Worm (Caenorhabditis elegans) whole organism, mixed stage, embryonic: ENCODE measurements around the gene pfk-1.1.

Experiments used
- M03D4.4 ChIP-seq: sonication (generic microtip); optimal IDR thresholded peaks from 2 replicates; lab custom pipeline; 2017; ENCODE audit warnings: mild to moderate bottlenecking, missing genetic modification characterization, missing compliant biosample characterization
- blmp-1 ChIP-seq: fragments of 150-350 bp; optimal IDR thresholded peaks from 2 replicates; lab custom pipeline; 2014; ENCODE audit warnings: missing biosample characterization, missing genetic modification characterization
- ceh-39 ChIP-seq: fragments of 150-350 bp; optimal IDR thresholded peaks from 2 replicates; lab custom pipeline; 2014; ENCODE audit warnings: missing biosample characterization, missing genetic modification characterization
- ceh-43 ChIP-seq: fragments of 200-800 bp; sonication (Bioruptor generic); optimal IDR thresholded peaks from 2 replicates; lab custom pipeline; 2018; ENCODE audit warnings: mild to moderate bottlenecking, missing genetic modification characterization, moderate library complexity, missing compliant biosample characterization
- ces-1 ChIP-seq: fragments of 150-350 bp; optimal IDR thresholded peaks from 2 replicates; lab custom pipeline; 2014; ENCODE audit warnings: missing biosample characterization, missing genetic modification reagents, missing genetic modification characterization
- cnd-1 ChIP-seq: fragments of 200-800 bp; sonication (Bioruptor generic); optimal IDR thresholded peaks from 2 replicates; lab custom pipeline; 2018; ENCODE audit warnings: mild to moderate bottlenecking, missing genetic modification characterization, missing compliant biosample characterization
- drap-1 ChIP-seq: fragments of 200-800 bp; sonication (Bioruptor generic); optimal IDR thresholded peaks from 3 replicates; lab custom pipeline; 2018; ENCODE audit warnings: mild to moderate bottlenecking, missing genetic modification characterization, missing compliant biosample characterization
- elt-1 ChIP-seq: sonication (generic microtip); optimal IDR thresholded peaks from 2 replicates; lab custom pipeline; 2017; ENCODE audit warnings: missing genetic modification characterization, mild to moderate bottlenecking, missing compliant biosample characterization, antibody characterized with exemption, moderate library complexity, borderline replicate concordance; ENCODE audit not compliant: insufficient read depth
- elt-3 ChIP-seq: fragments of 150-350 bp; optimal IDR thresholded peaks from 2 replicates; lab custom pipeline; 2014; ENCODE audit warnings: missing biosample characterization, missing genetic modification characterization
- flh-1 ChIP-seq: fragments of 200-800 bp; sonication (Bioruptor generic); optimal IDR thresholded peaks from 2 replicates; lab custom pipeline; 2018; ENCODE audit warnings: mild to moderate bottlenecking, missing genetic modification characterization, moderate library complexity, missing compliant biosample characterization
- ham-2 ChIP-seq: fragments of 200-800 bp; sonication (Bioruptor generic); optimal IDR thresholded peaks from 2 replicates; lab custom pipeline; 2018; ENCODE audit warnings: mild to moderate bottlenecking, missing genetic modification characterization, missing compliant biosample characterization
- hlh-1 ChIP-seq: fragments of 150-350 bp; optimal IDR thresholded peaks from 2 replicates; lab custom pipeline; 2014; ENCODE audit warnings: missing biosample characterization, missing genetic modification reagents, missing genetic modification characterization
- lin-13 ChIP-seq: fragments of 150-350 bp; optimal IDR thresholded peaks from 2 replicates; lab custom pipeline; 2014; ENCODE audit warnings: missing biosample characterization, missing genetic modification characterization
- lin-32 ChIP-seq: fragments of 200-800 bp; sonication (Bioruptor generic); optimal IDR thresholded peaks from 2 replicates; lab custom pipeline; 2018; ENCODE audit warnings: mild to moderate bottlenecking, missing genetic modification characterization, missing compliant biosample characterization
- lsy-2 ChIP-seq: fragments of 150-350 bp; optimal IDR thresholded peaks from 2 replicates; lab custom pipeline; 2014; ENCODE audit warnings: missing biosample characterization, missing genetic modification characterization
- mab-5 ChIP-seq: fragments of 150-350 bp; optimal IDR thresholded peaks from 2 replicates; lab custom pipeline; 2014; ENCODE audit warnings: missing biosample characterization, missing genetic modification characterization
- mep-1 ChIP-seq: fragments of 150-350 bp; optimal IDR thresholded peaks from 2 replicates; lab custom pipeline; 2017; ENCODE audit warnings: missing biosample characterization, missing genetic modification reagents, missing genetic modification characterization, inconsistent platforms
- mls-2 ChIP-seq: sonication (generic microtip); optimal IDR thresholded peaks from 2 replicates; lab custom pipeline; 2016; ENCODE audit warnings: mild to moderate bottlenecking, missing genetic modification characterization, moderate library complexity, missing compliant biosample characterization
- nhr-12 ChIP-seq: fragments of 150-350 bp; optimal IDR thresholded peaks from 2 replicates; lab custom pipeline; 2014; ENCODE audit warnings: missing biosample characterization, missing genetic modification characterization
- nhr-2 ChIP-seq: fragments of 150-350 bp; optimal IDR thresholded peaks from 2 replicates; lab custom pipeline; 2014; ENCODE audit warnings: missing biosample characterization, missing genetic modification characterization
- nhr-237 ChIP-seq: fragments of 150-350 bp; optimal IDR thresholded peaks from 2 replicates; lab custom pipeline; 2014; ENCODE audit warnings: missing biosample characterization, missing genetic modification characterization
- nhr-28 ChIP-seq: fragments of 150-350 bp; optimal IDR thresholded peaks from 2 replicates; lab custom pipeline; 2014; ENCODE audit warnings: missing biosample characterization, missing genetic modification characterization
- nhr-76 ChIP-seq: sonication (generic microtip); optimal IDR thresholded peaks from 2 replicates; lab custom pipeline; 2017; ENCODE audit warnings: missing biosample characterization, missing genetic modification characterization
- pha-4 ChIP-seq: fragments of 150-350 bp; optimal IDR thresholded peaks from 2 replicates; lab custom pipeline; 2018; ENCODE audit warnings: missing biosample characterization, missing genetic modification reagents, missing genetic modification characterization
- sem-2 ChIP-seq: fragments of 200-800 bp; sonication (Bioruptor generic); optimal IDR thresholded peaks from 2 replicates; lab custom pipeline; 2018; ENCODE audit warnings: mild to moderate bottlenecking, missing genetic modification characterization, missing compliant biosample characterization
- snpc-4 ChIP-seq: fragments of 150-350 bp; optimal IDR thresholded peaks from 2 replicates; lab custom pipeline; 2014; ENCODE audit warnings: missing biosample characterization, missing genetic modification characterization
- sptf-1 ChIP-seq: sonication (generic microtip); optimal IDR thresholded peaks from 2 replicates; lab custom pipeline; 2017; ENCODE audit warnings: mild to moderate bottlenecking, missing genetic modification characterization, moderate library complexity, missing compliant biosample characterization
- tbx-8 ChIP-seq: fragments of 200-800 bp; sonication (Bioruptor generic); optimal IDR thresholded peaks from 2 replicates; lab custom pipeline; 2018; ENCODE audit warnings: mild to moderate bottlenecking, missing genetic modification characterization, moderate library complexity, missing compliant biosample characterization
- unc-39 ChIP-seq: fragments of 150-350 bp; optimal IDR thresholded peaks from 2 replicates; lab custom pipeline; 2014; ENCODE audit warnings: missing biosample characterization, missing genetic modification characterization
- unc-62 ChIP-seq: fragments of 150-350 bp; optimal IDR thresholded peaks from 2 replicates; lab custom pipeline; 2014; ENCODE audit warnings: missing biosample characterization, missing genetic modification reagents, missing genetic modification characterization
- zip-8 ChIP-seq: fragments of 150-350 bp; optimal IDR thresholded peaks from 2 replicates; lab custom pipeline; 2014; ENCODE audit warnings: missing biosample characterization, missing genetic modification characterization
- ztf-11 ChIP-seq: fragments of 150-350 bp; optimal IDR thresholded peaks from 2 replicates; lab custom pipeline; 2014; ENCODE audit warnings: missing biosample characterization, missing genetic modification characterization

pfk-1.1 gene

DNA sequence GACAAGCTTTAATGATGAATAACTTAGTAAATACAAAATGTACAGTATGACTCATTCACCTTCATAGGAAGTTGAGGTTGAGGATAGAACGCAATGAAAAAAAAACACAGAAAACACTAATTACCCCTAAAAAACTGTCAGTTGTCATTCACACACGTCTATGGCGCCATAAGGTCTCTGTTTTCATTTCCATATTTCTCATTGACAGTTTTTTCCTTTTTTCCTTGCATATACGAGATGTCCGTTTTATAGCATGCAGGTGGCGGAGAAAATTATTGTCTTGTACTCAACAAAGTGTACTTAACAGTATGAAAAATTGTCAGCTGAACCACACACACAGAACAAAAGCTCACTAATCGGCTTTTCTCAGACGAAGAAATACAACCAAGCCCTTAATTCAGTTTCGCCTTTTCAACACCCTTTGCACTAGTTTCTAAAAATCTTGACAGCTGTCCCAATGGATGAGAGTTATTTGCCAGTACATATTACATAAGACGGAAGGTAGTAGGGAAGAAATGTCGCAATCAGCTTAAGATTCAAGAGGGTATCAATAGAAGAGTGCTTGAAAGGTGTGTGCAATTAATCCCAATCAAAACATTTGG, 18.0 kb upstream of the pfk-1.1 start:
- TF ChIP-seq nhr-2 (tag; lab: Kevin White, UChicago) (peak; percentile 57), ces-1 (GFP tag; lab: Kevin White, UChicago) (peak; percentile 93), hlh-1 (no peak), drap-1 (GFP tag; lab: Kevin White, UChicago) (no peak), ham-2 (GFP tag; lab: Kevin White, UChicago) (no peak), flh-1 (GFP tag; lab: Kevin White, UChicago) (no peak)

DNA sequence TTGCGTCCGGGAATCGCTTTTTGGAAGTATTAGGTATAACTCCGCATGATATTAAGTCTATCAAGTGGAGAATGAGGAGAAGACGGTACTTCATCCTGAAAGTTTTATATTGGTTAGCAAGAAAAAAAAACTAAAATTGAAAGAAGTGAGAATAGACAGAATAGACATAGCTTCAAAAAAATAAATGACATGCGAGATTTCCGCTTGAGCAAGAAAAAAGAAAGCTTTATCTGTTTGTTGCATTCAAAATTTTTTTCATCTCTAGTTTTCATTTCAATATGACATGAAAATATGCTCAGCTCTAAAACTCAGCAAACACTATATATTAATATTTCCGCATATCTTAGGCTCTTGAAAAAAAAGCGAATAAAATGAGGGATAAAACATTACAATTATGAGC, 16.8 kb upstream of the pfk-1.1 start, which contains the start of gene hst-3.2:
hst-3.2 (minus strand) TSS at position 101 of the 400 bp plus-strand sequence.
- no peak for TF ChIP-seq elt-3 (tag; lab: Kevin White, UChicago)
- no peak for TF ChIP-seq sem-2 (GFP tag; lab: Kevin White, UChicago)

DNA sequence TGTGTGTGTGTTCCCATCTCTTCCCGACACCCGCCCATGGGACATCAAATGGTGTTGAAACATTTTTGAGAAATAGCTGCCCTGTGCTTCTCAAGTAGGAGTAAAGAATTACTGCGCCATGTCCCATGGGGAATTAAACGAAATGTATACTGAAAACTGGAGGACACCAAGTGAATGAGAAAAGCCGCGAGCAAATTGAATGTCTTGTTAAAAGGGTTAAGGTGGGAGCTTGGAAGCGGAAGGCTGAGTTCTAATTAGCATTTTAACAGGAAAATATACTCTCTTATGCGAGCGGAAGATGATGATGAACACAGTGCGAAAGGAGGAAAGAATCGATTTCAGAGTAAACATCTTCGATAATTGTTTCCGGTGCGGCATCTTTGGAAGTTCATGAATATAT, 16.2 kb upstream of the pfk-1.1 start:
- TF ChIP-seq ces-1 (GFP tag; lab: Kevin White, UChicago) (peak; percentile 91), nhr-237 (no peak)
- TF ChIP-seq, all 35 proteins: peak for 1

DNA sequence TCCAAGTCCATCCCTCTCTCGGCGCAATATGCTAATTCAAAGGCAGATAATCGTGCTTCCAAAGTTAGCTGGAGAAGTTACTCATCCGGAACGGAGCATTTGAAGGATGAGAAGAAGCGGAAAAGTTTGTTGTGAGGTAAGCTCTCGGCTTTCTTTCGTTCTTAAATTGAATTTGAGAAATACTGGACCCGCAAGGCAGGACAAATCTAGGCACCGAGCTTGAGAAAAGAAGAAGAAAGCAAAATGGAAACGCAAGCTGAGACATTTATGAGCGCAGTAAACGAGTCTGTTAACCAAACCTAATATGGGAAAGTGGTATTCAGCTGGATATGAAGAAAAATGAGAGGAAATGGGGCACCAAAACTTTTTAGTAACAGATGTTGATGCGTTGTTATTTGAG, 14.7 kb upstream of the pfk-1.1 start:
- TF ChIP-seq sem-2 (GFP tag; lab: Kevin White, UChicago) (no peak), ces-1 (GFP tag; lab: Kevin White, UChicago) (peak; percentile 90), nhr-237 (no peak), ztf-11 (no peak), tbx-8 (no peak), elt-1 (no peak), drap-1 (GFP tag; lab: Kevin White, UChicago) (no peak), cnd-1 (tag; lab: Kevin White, UChicago) (no peak)

DNA sequence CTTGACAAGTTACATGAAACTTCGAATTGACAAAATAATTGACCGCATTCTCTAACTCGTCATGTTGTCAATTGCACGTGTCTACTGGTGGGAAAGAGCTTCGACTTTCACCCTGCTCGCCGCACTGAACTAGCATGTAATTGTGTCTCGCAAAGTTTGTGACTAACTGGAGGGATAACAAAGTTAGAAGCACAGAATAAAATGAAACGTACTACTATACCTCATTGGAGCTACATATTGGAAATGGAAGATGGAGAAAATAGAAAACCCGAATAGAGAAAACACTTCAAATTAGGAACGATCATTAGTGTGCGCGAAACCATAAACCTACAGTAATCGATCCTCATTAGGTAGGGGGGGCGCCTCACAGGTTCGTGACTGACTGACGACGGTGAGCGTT, 13.1 kb upstream of the pfk-1.1 start:
- peak; percentile 68 for TF ChIP-seq ces-1 (GFP tag; lab: Kevin White, UChicago)
- no peak for TF ChIP-seq nhr-76 (tag; lab: Kevin White, UChicago)

DNA sequence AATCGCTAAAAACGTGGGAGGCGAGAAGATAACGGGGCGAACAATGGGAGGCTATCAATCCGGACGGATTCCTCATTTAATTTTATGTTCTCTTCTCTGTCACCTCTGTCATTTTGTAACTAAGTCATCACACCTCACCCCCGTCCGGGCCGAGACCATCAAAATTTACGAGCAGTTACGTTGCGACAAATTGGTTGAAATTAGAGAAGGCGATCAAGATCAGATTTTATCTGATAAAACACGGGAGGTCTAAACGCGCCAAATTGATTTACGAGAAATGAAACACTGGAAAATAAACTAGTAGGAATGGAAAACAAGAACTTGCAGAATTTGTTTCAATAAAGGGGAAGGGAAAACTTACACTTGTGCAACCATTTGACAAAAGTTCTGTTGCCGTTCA, 12.6 kb upstream of the pfk-1.1 start:
- no peak for TF ChIP-seq nhr-2 (tag; lab: Kevin White, UChicago)
- TF ChIP-seq lsy-2 (tag; lab: Kevin White, UChicago): no peak
- peak; percentile 51 for TF ChIP-seq elt-1
- no peak for TF ChIP-seq sptf-1 (tag; lab: Kevin White, UChicago)
- TF ChIP-seq unc-62 (GFP tag; lab: Kevin White, UChicago): peak; percentile 50

DNA sequence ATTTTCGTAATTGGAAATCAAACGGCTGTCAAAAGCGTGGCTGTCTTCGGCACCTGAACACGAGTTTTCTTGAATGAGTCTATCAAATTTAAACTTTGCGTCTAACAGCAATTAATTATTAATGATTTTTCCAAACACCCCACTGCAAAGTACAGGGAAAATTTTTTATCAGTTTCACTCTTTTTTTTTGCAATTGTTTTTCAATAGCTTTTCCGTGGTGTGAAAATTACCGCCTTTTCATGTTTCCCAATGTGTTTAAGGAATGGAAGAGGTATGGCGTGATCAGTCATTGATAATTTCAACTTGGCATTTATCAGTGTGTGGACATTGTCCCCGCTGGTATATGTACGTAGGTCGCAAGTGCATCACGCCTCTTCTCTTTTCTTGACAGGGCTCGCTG, 8.8 kb upstream of the pfk-1.1 start:
- TF ChIP-seq drap-1 (GFP tag; lab: Kevin White, UChicago) (no peak), tbx-8 (no peak), zip-8 (tag; lab: Kevin White, UChicago) (no peak), elt-3 (tag; lab: Kevin White, UChicago) (no peak), snpc-4 (tag; lab: Kevin White, UChicago) (no peak), flh-1 (GFP tag; lab: Kevin White, UChicago) (no peak), ceh-43 (GFP tag; lab: Kevin White, UChicago) (no peak), nhr-12 (no peak), ces-1 (GFP tag; lab: Kevin White, UChicago) (no peak), cnd-1 (tag; lab: Kevin White, UChicago) (no peak), nhr-28 (tag; lab: Kevin White, UChicago) (no peak), mep-1 (tag; lab: Kevin White, UChicago) (no peak), M03D4.4 (tag; lab: Kevin White, UChicago) (no peak)

DNA sequence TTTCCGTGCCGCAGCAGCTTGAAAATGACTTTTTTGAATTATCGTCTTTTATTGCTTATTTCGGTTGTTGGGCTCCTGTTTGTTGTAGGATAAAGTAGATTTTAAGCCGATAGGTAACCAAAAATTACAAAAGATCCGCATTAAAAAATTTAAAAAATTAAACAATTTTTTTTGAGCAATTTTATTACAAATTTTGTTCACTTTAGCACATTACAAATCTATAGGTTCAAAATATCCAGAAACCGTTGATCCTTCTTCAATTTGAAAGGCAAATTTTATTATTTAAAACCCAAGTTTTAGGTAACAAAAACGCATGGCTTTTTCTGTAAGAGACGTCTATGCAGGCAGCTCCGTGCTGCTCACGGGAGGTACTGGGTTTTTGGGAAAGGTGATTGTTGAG, 7.6 kb upstream of the pfk-1.1 start, which contains the start of gene fard-1:
fard-1 (plus strand) TSS at position 301 of the 400 bp plus-strand sequence.
- no peak for TF ChIP-seq hlh-1
- no peak for TF ChIP-seq mab-5
- no peak for TF ChIP-seq pha-4
- TF ChIP-seq nhr-28 (tag; lab: Kevin White, UChicago): no peak
- no peak for TF ChIP-seq mls-2 (tag; lab: Kevin White, UChicago)
- no peak for TF ChIP-seq ceh-39 (tag; lab: Kevin White, UChicago)
- TF ChIP-seq elt-1: no peak
- TF ChIP-seq unc-62 (GFP tag; lab: Kevin White, UChicago): no peak
- TF ChIP-seq unc-39: no peak
- TF ChIP-seq lin-32 (GFP tag; lab: Kevin White, UChicago): no peak
- no peak for TF ChIP-seq ceh-43 (GFP tag; lab: Kevin White, UChicago)
- no peak for TF ChIP-seq blmp-1 (tag; lab: Kevin White, UChicago)
- TF ChIP-seq tbx-8: no peak
- TF ChIP-seq lin-13 (tag; lab: Kevin White, UChicago): no peak
- no peak for TF ChIP-seq nhr-237
- TF ChIP-seq ztf-11: no peak
- no peak for TF ChIP-seq drap-1 (GFP tag; lab: Kevin White, UChicago)
- no peak for TF ChIP-seq flh-1 (GFP tag; lab: Kevin White, UChicago)
- TF ChIP-seq mep-1 (tag; lab: Kevin White, UChicago): no peak
- TF ChIP-seq ces-1 (GFP tag; lab: Kevin White, UChicago): no peak
- TF ChIP-seq, all 35 proteins: peak for 0
